Worm (Caenorhabditis elegans) whole organism, mixed stage, embryonic: ENCODE data around the gene T28C6.10.
A peak's percentile ranks its signal among the peaks of the same experiment; 100 is the strongest.

Source experiments
- bed-3 ChIP-seq: fragments of 200-800 bp; sonication (Bioruptor generic); optimal IDR thresholded peaks from 3 replicates; lab custom pipeline; 2018; ENCODE audit warnings: mild to moderate bottlenecking, missing genetic modification characterization, moderate library complexity, missing compliant biosample characterization
- blmp-1 ChIP-seq: fragments of 150-350 bp; optimal IDR thresholded peaks from 2 replicates; lab custom pipeline; 2014; ENCODE audit warnings: missing biosample characterization, missing genetic modification characterization
- ceh-39 ChIP-seq: fragments of 150-350 bp; optimal IDR thresholded peaks from 2 replicates; lab custom pipeline; 2014; ENCODE audit warnings: missing biosample characterization, missing genetic modification characterization
- ces-1 ChIP-seq: fragments of 150-350 bp; optimal IDR thresholded peaks from 2 replicates; lab custom pipeline; 2014; ENCODE audit warnings: missing biosample characterization, missing genetic modification reagents, missing genetic modification characterization
- cnd-1 ChIP-seq: fragments of 200-800 bp; sonication (Bioruptor generic); optimal IDR thresholded peaks from 2 replicates; lab custom pipeline; 2018; ENCODE audit warnings: mild to moderate bottlenecking, missing genetic modification characterization, missing compliant biosample characterization
- drap-1 ChIP-seq: fragments of 200-800 bp; sonication (Bioruptor generic); optimal IDR thresholded peaks from 3 replicates; lab custom pipeline; 2018; ENCODE audit warnings: mild to moderate bottlenecking, missing genetic modification characterization, missing compliant biosample characterization
- elt-3 ChIP-seq: fragments of 150-350 bp; optimal IDR thresholded peaks from 2 replicates; lab custom pipeline; 2014; ENCODE audit warnings: missing biosample characterization, missing genetic modification characterization
- flh-1 ChIP-seq: fragments of 200-800 bp; sonication (Bioruptor generic); optimal IDR thresholded peaks from 2 replicates; lab custom pipeline; 2018; ENCODE audit warnings: mild to moderate bottlenecking, missing genetic modification characterization, moderate library complexity, missing compliant biosample characterization
- ham-2 ChIP-seq: fragments of 200-800 bp; sonication (Bioruptor generic); optimal IDR thresholded peaks from 2 replicates; lab custom pipeline; 2018; ENCODE audit warnings: mild to moderate bottlenecking, missing genetic modification characterization, missing compliant biosample characterization
- lin-13 ChIP-seq: fragments of 150-350 bp; optimal IDR thresholded peaks from 2 replicates; lab custom pipeline; 2014; ENCODE audit warnings: missing biosample characterization, missing genetic modification characterization
- lin-32 ChIP-seq: fragments of 200-800 bp; sonication (Bioruptor generic); optimal IDR thresholded peaks from 2 replicates; lab custom pipeline; 2018; ENCODE audit warnings: mild to moderate bottlenecking, missing genetic modification characterization, missing compliant biosample characterization
- lsy-2 ChIP-seq: fragments of 150-350 bp; optimal IDR thresholded peaks from 2 replicates; lab custom pipeline; 2014; ENCODE audit warnings: missing biosample characterization, missing genetic modification characterization
- nhr-2 ChIP-seq: fragments of 150-350 bp; optimal IDR thresholded peaks from 2 replicates; lab custom pipeline; 2014; ENCODE audit warnings: missing biosample characterization, missing genetic modification characterization
- nhr-237 ChIP-seq: fragments of 150-350 bp; optimal IDR thresholded peaks from 2 replicates; lab custom pipeline; 2014; ENCODE audit warnings: missing biosample characterization, missing genetic modification characterization
- nhr-28 ChIP-seq: fragments of 150-350 bp; optimal IDR thresholded peaks from 2 replicates; lab custom pipeline; 2014; ENCODE audit warnings: missing biosample characterization, missing genetic modification characterization
- nhr-76 ChIP-seq: sonication (generic microtip); optimal IDR thresholded peaks from 2 replicates; lab custom pipeline; 2017; ENCODE audit warnings: missing biosample characterization, missing genetic modification characterization
- sptf-1 ChIP-seq: sonication (generic microtip); optimal IDR thresholded peaks from 2 replicates; lab custom pipeline; 2017; ENCODE audit warnings: mild to moderate bottlenecking, missing genetic modification characterization, moderate library complexity, missing compliant biosample characterization
- tbx-8 ChIP-seq: fragments of 200-800 bp; sonication (Bioruptor generic); optimal IDR thresholded peaks from 2 replicates; lab custom pipeline; 2018; ENCODE audit warnings: mild to moderate bottlenecking, missing genetic modification characterization, moderate library complexity, missing compliant biosample characterization
- unc-120 ChIP-seq: sonication (generic microtip); optimal IDR thresholded peaks from 2 replicates; lab custom pipeline; 2017; ENCODE audit warnings: missing genetic modification characterization, missing compliant biosample characterization; ENCODE audit not compliant: poor library complexity, severe bottlenecking
- unc-39 ChIP-seq: fragments of 150-350 bp; optimal IDR thresholded peaks from 2 replicates; lab custom pipeline; 2014; ENCODE audit warnings: missing biosample characterization, missing genetic modification characterization
- unc-62 ChIP-seq: fragments of 150-350 bp; optimal IDR thresholded peaks from 2 replicates; lab custom pipeline; 2014; ENCODE audit warnings: missing biosample characterization, missing genetic modification reagents, missing genetic modification characterization
- zip-8 ChIP-seq: fragments of 150-350 bp; optimal IDR thresholded peaks from 2 replicates; lab custom pipeline; 2014; ENCODE audit warnings: missing biosample characterization, missing genetic modification characterization
- ztf-11 ChIP-seq: fragments of 150-350 bp; optimal IDR thresholded peaks from 2 replicates; lab custom pipeline; 2014; ENCODE audit warnings: missing biosample characterization, missing genetic modification characterization

Gene T28C6.10

ce11 chrIV:8865343-8865742 is 47.6 kb downstream of the T28C6.10 start, which contains the start of gene C09G9.1:
Gene C09G9.1 (minus strand): TSS chrIV:8865485.
- TF ChIP-seq lin-32 (GFP tag; lab: Kevin White, UChicago) (no peak), unc-120 (tag; lab: Kevin White, UChicago) (no peak), drap-1 (GFP tag; lab: Kevin White, UChicago) (no peak), bed-3 (GFP tag; lab: Kevin White, UChicago) (no peak), cnd-1 (tag; lab: Kevin White, UChicago) (no peak), tbx-8 (GFP tag; lab: Kevin White, UChicago) (no peak), unc-39 (tag; lab: Kevin White, UChicago) (no peak), nhr-28 (no peak), nhr-237 (tag; lab: Kevin White, UChicago) (no peak), lin-13 (tag; lab: Kevin White, UChicago) (no peak), ces-1 (no peak), flh-1 (GFP tag; lab: Kevin White, UChicago) (no peak), unc-62 (no peak), ztf-11 (tag; lab: Kevin White, UChicago) (no peak), ham-2 (GFP tag; lab: Kevin White, UChicago) (no peak), ceh-39 (tag; lab: Kevin White, UChicago) (no peak)

ce11 chrIV:8866092-8866491 is 48.4 kb downstream of the T28C6.10 start:
- peak; percentile 69 for TF ChIP-seq unc-62
- TF ChIP-seq nhr-76 (tag; lab: Kevin White, UChicago): no peak
- no peak for TF ChIP-seq blmp-1 (tag; lab: Kevin White, UChicago)
- peak; percentile 81 for TF ChIP-seq unc-120 (tag; lab: Kevin White, UChicago)
- no peak for TF ChIP-seq bed-3 (GFP tag; lab: Kevin White, UChicago)
- TF ChIP-seq, all 35 proteins: peak for 2

ce11 chrIV:8867562-8867961 is 49.8 kb downstream of the T28C6.10 start:
- TF ChIP-seq ces-1: no peak
- TF ChIP-seq bed-3 (GFP tag; lab: Kevin White, UChicago): no peak
- TF ChIP-seq ham-2 (GFP tag; lab: Kevin White, UChicago): no peak
- no peak for TF ChIP-seq drap-1 (GFP tag; lab: Kevin White, UChicago)
- TF ChIP-seq blmp-1 (tag; lab: Kevin White, UChicago): no peak
- no peak for TF ChIP-seq lsy-2 (tag; lab: Kevin White, UChicago)
- no peak for TF ChIP-seq tbx-8 (GFP tag; lab: Kevin White, UChicago)
- no peak for TF ChIP-seq zip-8 (tag; lab: Kevin White, UChicago)
- TF ChIP-seq lin-32 (GFP tag; lab: Kevin White, UChicago): no peak
- no peak for TF ChIP-seq nhr-2 (tag; lab: Kevin White, UChicago)
- no peak for TF ChIP-seq sptf-1 (tag; lab: Kevin White, UChicago)
- TF ChIP-seq elt-3: no peak
